Worm (Caenorhabditis elegans) whole organism, L2 larva: Measurements from ENCODE around the gene nlp-5.

Source experiments
- C34F6.9 ChIP-seq: fragments of 150-350 bp; optimal IDR thresholded peaks from 2 replicates; lab custom pipeline; 2014; ENCODE audit warnings: missing biosample characterization, missing genetic modification characterization
- R02D3.7 ChIP-seq: fragments of 150-350 bp; optimal IDR thresholded peaks from 2 replicates; lab custom pipeline; 2014; ENCODE audit warnings: missing biosample characterization, missing genetic modification characterization
- Y55F3AM.14 ChIP-seq: fragments of 200-800 bp; sonication (Bioruptor generic); optimal IDR thresholded peaks from 2 replicates; lab custom pipeline; 2018; ENCODE audit warnings: mild to moderate bottlenecking, missing genetic modification characterization, missing compliant biosample characterization
- ZK546.5 ChIP-seq: sonication (generic microtip); optimal IDR thresholded peaks from 2 replicates; lab custom pipeline; 2017; ENCODE audit warnings: missing biosample characterization, missing genetic modification characterization
- alr-1 ChIP-seq: fragments of 150-350 bp; optimal IDR thresholded peaks from 2 replicates; lab custom pipeline; 2014; ENCODE audit warnings: missing biosample characterization, missing genetic modification characterization
- aly-2 ChIP-seq: fragments of 150-350 bp; optimal IDR thresholded peaks from 2 replicates; lab custom pipeline; 2014; ENCODE audit warnings: missing biosample characterization, missing genetic modification characterization
- ama-1 ChIP-seq: fragments of 150-350 bp; optimal IDR thresholded peaks from 2 replicates; lab custom pipeline; 2018; ENCODE audit warnings: inconsistent platforms
- blmp-1 ChIP-seq: sonication (generic microtip); optimal IDR thresholded peaks from 2 replicates; lab custom pipeline; 2017; ENCODE audit warnings: missing genetic modification characterization, mild to moderate bottlenecking, missing compliant biosample characterization, antibody characterized with exemption, moderate library complexity; ENCODE audit not compliant: insufficient read depth
- ceh-16 ChIP-seq: fragments of 150-350 bp; optimal IDR thresholded peaks from 2 replicates; lab custom pipeline; 2014; ENCODE audit warnings: missing biosample characterization, missing genetic modification characterization
- ceh-82 ChIP-seq: fragments of 150-350 bp; optimal IDR thresholded peaks from 2 replicates; lab custom pipeline; 2014; ENCODE audit warnings: missing biosample characterization, missing genetic modification characterization
- crh-2 ChIP-seq: sonication (generic microtip); optimal IDR thresholded peaks from 2 replicates; lab custom pipeline; 2017; ENCODE audit warnings: missing biosample characterization, missing genetic modification characterization
- egl-27 ChIP-seq: sonication (generic microtip); optimal IDR thresholded peaks from 3 replicates; lab custom pipeline; 2017; ENCODE audit warnings: missing biosample characterization, missing genetic modification reagents, missing genetic modification characterization
- elt-3 ChIP-seq: sonication (generic microtip); optimal IDR thresholded peaks from 2 replicates; lab custom pipeline; 2017; ENCODE audit warnings: missing biosample characterization, missing genetic modification characterization
- gmeb-1 ChIP-seq: fragments of 150-350 bp; optimal IDR thresholded peaks from 2 replicates; lab custom pipeline; 2014; ENCODE audit warnings: missing biosample characterization, missing genetic modification characterization
- lin-11 ChIP-seq: fragments of 150-350 bp; sonication (generic microtip); optimal IDR thresholded peaks from 2 replicates; lab custom pipeline; 2014; ENCODE audit warnings: missing biosample characterization, missing genetic modification characterization, inconsistent platforms, mixed read lengths
- lin-39 ChIP-seq: fragments of 150-350 bp; optimal IDR thresholded peaks from 2 replicates; lab custom pipeline; 2014; ENCODE audit warnings: missing biosample characterization, missing genetic modification reagents, missing genetic modification characterization
- lsy-2 ChIP-seq, 2 experiments: fragments of 150-350 bp in 1 of 2; sonication (generic microtip) in 1 of 2; optimal IDR thresholded peaks; 2 replicates each; lab custom pipeline; 2014 to 2017; ENCODE audit warnings: missing biosample characterization in 2 of 2, missing genetic modification characterization in 2 of 2
- mab-5 ChIP-seq: fragments of 150-350 bp; optimal IDR thresholded peaks from 2 replicates; lab custom pipeline; 2014; ENCODE audit warnings: missing biosample characterization, missing genetic modification characterization
- nhr-10 ChIP-seq: sonication (generic microtip); optimal IDR thresholded peaks from 2 replicates; lab custom pipeline; 2017; ENCODE audit warnings: missing biosample characterization, missing genetic modification characterization
- nhr-11 ChIP-seq: fragments of 150-350 bp; optimal IDR thresholded peaks from 2 replicates; lab custom pipeline; 2014; ENCODE audit warnings: missing biosample characterization, missing genetic modification characterization
- nhr-129 ChIP-seq: fragments of 150-350 bp; optimal IDR thresholded peaks from 2 replicates; lab custom pipeline; 2014; ENCODE audit warnings: missing biosample characterization, missing genetic modification characterization
- nhr-23 ChIP-seq: fragments of 150-350 bp; optimal IDR thresholded peaks from 2 replicates; lab custom pipeline; 2014; ENCODE audit warnings: missing biosample characterization, missing genetic modification reagents, missing genetic modification characterization
- nhr-25 ChIP-seq: fragments of 150-350 bp; sonication (generic microtip); optimal IDR thresholded peaks from 3 replicates; lab custom pipeline; 2014; ENCODE audit warnings: missing biosample characterization, missing genetic modification characterization
- nhr-6 ChIP-seq: fragments of 150-350 bp; optimal IDR thresholded peaks from 2 replicates; lab custom pipeline; 2014; ENCODE audit warnings: missing biosample characterization, missing genetic modification characterization
- peb-1 ChIP-seq: fragments of 150-350 bp; optimal IDR thresholded peaks from 2 replicates; lab custom pipeline; 2014; ENCODE audit warnings: missing biosample characterization, missing genetic modification characterization
- sem-4 ChIP-seq: fragments of 150-350 bp; optimal IDR thresholded peaks from 2 replicates; lab custom pipeline; 2014; ENCODE audit warnings: missing biosample characterization, missing genetic modification reagents, missing genetic modification characterization
- sma-3 ChIP-seq: sonication (generic microtip); optimal IDR thresholded peaks from 2 replicates; lab custom pipeline; 2016; ENCODE audit warnings: missing genetic modification reagents, missing genetic modification characterization, missing compliant biosample characterization
- sma-9 ChIP-seq, 2 experiments: fragments of 150-350 bp in 1 of 2; sonication (generic microtip) in 1 of 2; optimal IDR thresholded peaks; 2 replicates each; lab custom pipeline; 2014 to 2016; ENCODE audit warnings: missing genetic modification characterization in 2 of 2, mild to moderate bottlenecking in 1 of 2, missing biosample characterization in 1 of 2, missing compliant biosample characterization in 1 of 2, missing genetic modification reagents in 1 of 2, moderate library complexity in 1 of 2
- unc-39 ChIP-seq: fragments of 150-350 bp; optimal IDR thresholded peaks from 2 replicates; lab custom pipeline; 2014; ENCODE audit warnings: missing biosample characterization, missing genetic modification characterization
- unc-55 ChIP-seq: fragments of 150-350 bp; sonication (generic microtip); optimal IDR thresholded peaks from 3 replicates; lab custom pipeline; 2014; ENCODE audit warnings: missing biosample characterization, missing genetic modification reagents, missing genetic modification characterization
- zag-1 ChIP-seq: fragments of 150-350 bp; optimal IDR thresholded peaks from 2 replicates; lab custom pipeline; 2014; ENCODE audit warnings: missing biosample characterization, missing genetic modification characterization
- ztf-1 ChIP-seq: fragments of 200-800 bp; sonication (Bioruptor generic); conservative IDR thresholded peaks from 2 replicates; pipeline ENCODE4 v1.3.6; 2022; ENCODE audit warnings: missing genetic modification characterization, missing compliant biosample characterization
- ztf-11 ChIP-seq: sonication (generic microtip); optimal IDR thresholded peaks from 2 replicates; lab custom pipeline; 2017; ENCODE audit warnings: missing biosample characterization, missing genetic modification characterization

The nlp-5 gene

ce11 chrII:8269855-8270647, 31.8 kb downstream of the nlp-5 start, which contains the start of gene tdc-1:
Gene tdc-1, plus strand, starts transcription at chrII:8270597.
- TF ChIP-seq unc-39, result no peak
- TF ChIP-seq lin-39 (tag; lab: Kevin White, UChicago), result no peak
- TF ChIP-seq sem-4 (tag; lab: Kevin White, UChicago), result no peak
- no peak for TF ChIP-seq alr-1 (tag; lab: Kevin White, UChicago)
- no peak for TF ChIP-seq C34F6.9 (tag; lab: Kevin White, UChicago)
- TF ChIP-seq ztf-11 (tag; lab: Kevin White, UChicago), result no peak
- TF ChIP-seq nhr-6 (tag; lab: Kevin White, UChicago), result no peak
- no peak for TF ChIP-seq Y55F3AM.14 (GFP tag; lab: Kevin White, UChicago)
- TF ChIP-seq elt-3, result no peak
- no peak for TF ChIP-seq gmeb-1 (tag; lab: Kevin White, UChicago)
- TF ChIP-seq zag-1 (tag; lab: Kevin White, UChicago), result no peak
- no peak for TF ChIP-seq ama-1 (lab: Kevin White, UChicago)

DNA sequence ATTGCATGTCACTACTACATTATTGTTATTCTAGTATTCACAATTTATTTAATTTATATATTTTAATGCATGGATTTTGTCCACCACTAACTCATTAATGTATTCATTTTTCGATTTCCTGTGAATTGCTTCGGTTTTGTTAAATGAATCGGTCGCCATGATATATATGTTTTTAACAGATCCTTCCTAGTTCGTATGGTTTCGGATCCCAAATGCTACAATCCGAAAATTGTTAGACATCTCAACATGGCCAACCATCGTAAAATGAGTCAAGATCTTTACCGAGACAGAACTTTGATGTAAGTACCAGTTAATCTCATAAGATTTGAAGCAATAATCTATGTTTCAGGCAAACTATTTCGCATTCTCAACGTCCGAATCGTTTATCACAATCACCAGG, 34.8 kb downstream of the nlp-5 start:
- TF ChIP-seq lin-11 (tag; lab: Kevin White, UChicago) (no peak), peb-1 (tag; lab: Kevin White, UChicago) (no peak), nhr-11 (tag; lab: Kevin White, UChicago) (no peak), sma-9 (GFP tag; optimal IDR thresholded peaks at IDR 0.05; lab: Kevin White, UChicago) (no peak), sma-9 (tag; optimal IDR thresholded peaks at IDR 0.05; lab: Kevin White, UChicago) (no peak)

ce11 chrII:8276057-8276456, 37.8 kb downstream of the nlp-5 start, which contains the start of the genes gei-14 and slc-25A32:
Gene gei-14, minus strand, starts transcription at chrII:8276231.
Gene slc-25A32, plus strand, starts transcription at chrII:8276298.
- TF ChIP-seq nhr-25 (no peak), unc-55 (no peak), ztf-1 (GFP tag; lab: Robert Waterston, UW) (no peak), blmp-1 (tag; lab: Kevin White, UChicago) (no peak), lsy-2 (tag; optimal IDR thresholded peaks at IDR 0.05; lab: Kevin White, UChicago) (peak; percentile 59 to 83), gmeb-1 (tag; lab: Kevin White, UChicago) (peak; percentile 89), egl-27 (tag; lab: Kevin White, UChicago) (no peak), aly-2 (no peak), nhr-129 (peak; percentile 13), peb-1 (tag; lab: Kevin White, UChicago) (no peak), lin-11 (tag; lab: Kevin White, UChicago) (no peak), ZK546.5 (no peak), R02D3.7 (tag; lab: Kevin White, UChicago) (peak; percentile 85), crh-2 (tag; lab: Kevin White, UChicago) (no peak), nhr-10 (tag; lab: Kevin White, UChicago) (no peak), ama-1 (lab: Kevin White, UChicago) (no peak), sma-3 (GFP tag; lab: Kevin White, UChicago) (no peak)

ce11 chrII:8278415-8278814, 40.2 kb downstream of the nlp-5 start, which contains the start of the genes mrpl-10 and clec-142:
Gene mrpl-10, minus strand, starts transcription at chrII:8278515.
Gene clec-142, plus strand, starts transcription at chrII:8278678.
- no peak for TF ChIP-seq Y55F3AM.14 (GFP tag; lab: Kevin White, UChicago)
- TF ChIP-seq ceh-16 (tag; lab: Kevin White, UChicago), result no peak
- no peak for TF ChIP-seq blmp-1 (tag; lab: Kevin White, UChicago)
- no peak for TF ChIP-seq C34F6.9 (tag; lab: Kevin White, UChicago)
- TF ChIP-seq gmeb-1 (tag; lab: Kevin White, UChicago), result no peak
- TF ChIP-seq lin-39 (tag; lab: Kevin White, UChicago), result no peak
- TF ChIP-seq egl-27 (tag; lab: Kevin White, UChicago), result no peak
- TF ChIP-seq ztf-1 (GFP tag; lab: Robert Waterston, UW), result no peak
- TF ChIP-seq nhr-23 (tag; lab: Kevin White, UChicago), result no peak
- TF ChIP-seq mab-5 (tag; lab: Kevin White, UChicago), result no peak
- no peak for TF ChIP-seq nhr-6 (tag; lab: Kevin White, UChicago)
- TF ChIP-seq ceh-82, result no peak
- no peak for TF ChIP-seq zag-1 (tag; lab: Kevin White, UChicago)
- TF ChIP-seq alr-1 (tag; lab: Kevin White, UChicago), result no peak
